Fruit fly (Drosophila melanogaster): ENCODE results near the gene Ir85a.

Gene Ir85a

dm6 chr3R:8773135-8773534 lies 21.3 kb upstream of the Ir85a start, which contains the start of gene CG34301:
CG34301 (plus strand) TSS chr3R:8773435.
- peak; percentile 13 for TF ChIP-seq Jarid2 (GFP tag; optimal IDR thresholded peaks at IDR 0.05)
- no peak for TF ChIP-seq wor (GFP tag; IDR thresholded peaks at IDR 0.05)
- TF ChIP-seq CG13287 (GFP tag; IDR thresholded peaks at IDR 0.05; ENCODE audit: partially characterized antibody): 0 out of 2 replicates have a peak, but pooled peaks have one; percentile 9

dm6 chr3R:8779823-8780222 lies 14.7 kb upstream of the Ir85a start, which contains the start of gene CG33191:
CG33191 (minus strand) TSS chr3R:8779923.
- TF ChIP-seq sqz (GFP tag; optimal IDR thresholded peaks at IDR 0.05) (no peak), slp2 (GFP tag; optimal IDR thresholded peaks at IDR 0.05) (no peak), CG12391 (tag; optimal IDR thresholded peaks at IDR 0.05) (no peak), mirr (GFP tag; optimal IDR thresholded peaks at IDR 0.05) (no peak), stc (GFP tag; IDR thresholded peaks at IDR 0.05) (no peak)

- TF ChIP-seq Dip3 (GFP tag; optimal IDR thresholded peaks at IDR 0.05): no peak
- TF ChIP-seq wdn (GFP tag; IDR thresholded peaks at IDR 0.05): no peak
Measured at dm6 chr3R:8780689-8781088, 13.8 kb upstream of the Ir85a start, which contains the start of gene CG33189. CG33189 (minus strand) TSS chr3R:8780789.

dm6 chr3R:8784788-8785187 lies 9.7 kb upstream of the Ir85a start:
- TF ChIP-seq Oaz (GFP tag; IDR thresholded peaks at IDR 0.05) (peak; percentile 42; the same call in 1 of the 2 replicates), CG9727 (GFP tag; optimal IDR thresholded peaks at IDR 0.05) (peak; percentile 38), fd64A (GFP tag; optimal IDR thresholded peaks at IDR 0.05) (no peak), chm (GFP tag; IDR thresholded peaks at IDR 0.05) (peak; percentile 62; the same call in 1 of the 2 replicates), CG34376 (GFP tag; optimal IDR thresholded peaks at IDR 0.05) (no peak), gsb-n (tag; optimal IDR thresholded peaks at IDR 0.05) (no peak), E2f2 (GFP tag; IDR thresholded peaks at IDR 0.05) (peak; percentile 31; the same call in 1 of the 2 replicates), CG31224 (GFP tag; IDR thresholded peaks at IDR 0.05) (peak; percentile 47; the same call in 1 of the 2 replicates), Gug (GFP tag; IDR thresholded peaks at IDR 0.05) (0 out of 4 replicates have a peak, but pooled peaks have one; percentile 2), slp2 (GFP tag; optimal IDR thresholded peaks at IDR 0.05) (peak; percentile 2), Bteb2 (GFP tag; optimal IDR thresholded peaks at IDR 0.05) (no peak), org-1 (GFP tag; optimal IDR thresholded peaks at IDR 0.05) (peak; percentile 41), ken (GFP tag; IDR thresholded peaks at IDR 0.05) (peak; percentile 27; the same call in 1 of the 3 replicates), CG18599 (GFP tag; optimal IDR thresholded peaks at IDR 0.05) (peak; percentile 57), otp (GFP tag; IDR thresholded peaks at IDR 0.05) (peak; percentile 36; the same call in 1 of the 3 replicates), Hr39 (optimal IDR thresholded peaks at IDR 0.05) (no peak), pb (GFP tag; optimal IDR thresholded peaks at IDR 0.05) (peak; percentile 3), CG32532 (GFP tag; IDR thresholded peaks at IDR 0.05) (peak; percentile 80), Dad (GFP tag; optimal IDR thresholded peaks at IDR 0.05) (peak; percentile 23), Nf-YA (GFP tag; IDR thresholded peaks at IDR 0.05) (no peak), pho (GFP tag; optimal IDR thresholded peaks at IDR 0.05) (peak; percentile 39), esg (GFP tag; conservative IDR thresholded peaks at IDR 0.05) (peak; percentile 58), phol (tag; optimal IDR thresholded peaks at IDR 0.05) (no peak), Camta (GFP tag; optimal IDR thresholded peaks at IDR 0.05) (peak; percentile 27), CG4404 (GFP tag; IDR thresholded peaks at IDR 0.05) (0 out of 2 replicates have a peak, but pooled peaks have one; percentile 18), Dfd (GFP tag; optimal IDR thresholded peaks at IDR 0.05) (no peak), CG32767 (GFP tag; IDR thresholded peaks at IDR 0.05) (peak; percentile 47; the same call in 1 of the 2 replicates), dpn (GFP tag; optimal IDR thresholded peaks at IDR 0.05) (no peak), CG13624 (GFP tag; optimal IDR thresholded peaks at IDR 0.05) (no peak), Sox102F (GFP tag; optimal IDR thresholded peaks at IDR 0.05) (peak; percentile 65), fru (optimal IDR thresholded peaks at IDR 0.05) (no peak), HLH54F (GFP tag; optimal IDR thresholded peaks at IDR 0.05) (peak; percentile 49), CG1233 (GFP tag; optimal IDR thresholded peaks at IDR 0.05) (peak; percentile 11), Ada2b (GFP tag; IDR thresholded peaks at IDR 0.05) (peak; percentile 77), NFAT (GFP tag; IDR thresholded peaks at IDR 0.05) (peak; percentile 52; the same call in 1 of the 2 replicates), CG14860 (GFP tag; IDR thresholded peaks at IDR 0.05; ENCODE audit: partially characterized antibody) (no peak), pum (GFP tag; optimal IDR thresholded peaks at IDR 0.05) (no peak), dysf (GFP tag; IDR thresholded peaks at IDR 0.05) (peak; percentile 80)

All from whole organism, embryonic.